Worm (Caenorhabditis elegans) whole organism, midembryonic: Measurements from ENCODE around the gene Y45F10C.1.
"Not testable (repeated sequence)": the region's sequence is repeated elsewhere in the genome, so short reads cannot be mapped to it uniquely, and the experiment has no call there.

Experiments used
- T22C8.4 ChIP-seq: fragments of 200-800 bp; sonication (Bioruptor generic); IDR thresholded peaks from 2 replicates; pipeline ENCODE4 v1.3.6; 2022; ENCODE audit warnings: missing genetic modification characterization, missing compliant biosample characterization
- cog-1 ChIP-seq: sonication (generic microtip); optimal IDR thresholded peaks from 2 replicates; lab custom pipeline; 2016; ENCODE audit warnings: missing genetic modification characterization, missing compliant biosample characterization
- flt-1 ChIP-seq: fragments of 200-800 bp; sonication (Bioruptor generic); IDR thresholded peaks from 2 replicates; pipeline ENCODE4 v1.3.6; 2022; ENCODE audit warnings: missing genetic modification characterization, missing compliant biosample characterization
- klf-2 ChIP-seq: fragments of 200-800 bp; sonication (Bioruptor generic); conservative IDR thresholded peaks from 2 replicates; pipeline ENCODE4 v1.3.6; 2022; ENCODE audit warnings: missing genetic modification reagents, missing genetic modification characterization, missing compliant biosample characterization
- med-1 ChIP-seq: sonication (generic microtip); optimal IDR thresholded peaks from 2 replicates; lab custom pipeline; 2017; ENCODE audit warnings: missing genetic modification characterization, mild to moderate bottlenecking, missing compliant biosample characterization, antibody characterized with exemption, missing genetic modification reagents; ENCODE audit not compliant: insufficient read depth
- ref-1 ChIP-seq: fragments of 200-800 bp; sonication (Bioruptor generic); conservative IDR thresholded peaks from 2 replicates; pipeline ENCODE4 v1.3.6; 2022; ENCODE audit warnings: missing genetic modification reagents, missing genetic modification characterization, missing compliant biosample characterization
- tab-1 ChIP-seq: fragments of 200-800 bp; sonication (Bioruptor generic); IDR thresholded peaks from 2 replicates; pipeline ENCODE4 v1.3.6; 2022; ENCODE audit warnings: missing genetic modification characterization, missing compliant biosample characterization
- ztf-23 ChIP-seq: fragments of 200-800 bp; sonication (Bioruptor generic); IDR thresholded peaks from 2 replicates; pipeline ENCODE4 v1.3.6; 2022; ENCODE audit warnings: missing genetic modification reagents, missing genetic modification characterization, missing compliant biosample characterization
- ztf-29 ChIP-seq: fragments of 200-800 bp; sonication (Bioruptor generic); IDR thresholded peaks from 2 replicates; pipeline ENCODE4 v1.3.6; 2022; ENCODE audit warnings: missing genetic modification reagents, missing genetic modification characterization, missing compliant biosample characterization

Y45F10C.1 gene

DNA sequence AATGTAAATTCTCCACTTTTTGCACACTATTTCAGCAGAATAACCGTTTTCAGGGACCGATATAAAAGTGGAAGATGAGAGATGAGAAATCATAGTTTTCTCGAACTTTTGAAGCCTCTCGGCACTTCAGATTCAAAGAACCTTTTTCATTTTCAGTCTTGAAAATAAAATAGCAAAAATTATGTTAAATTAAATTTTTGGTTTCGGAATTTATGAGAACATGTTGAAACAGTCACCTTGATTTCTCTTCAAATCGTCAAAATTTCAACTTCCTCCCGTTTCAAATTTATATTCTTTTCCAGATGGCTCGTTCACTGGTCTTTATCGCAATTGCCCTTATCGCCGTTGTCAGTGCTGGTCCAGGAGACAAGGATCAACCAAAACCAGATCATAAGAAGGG, 19.3 kb upstream of the Y45F10C.1 start, which contains the start of gene srlf-26:
TSS of gene srlf-26 (plus strand) at position 301 of the 400 bp plus-strand sequence.
- TF ChIP-seq ref-1 (GFP tag; lab: Robert Waterston, UW) = no peak
- TF ChIP-seq cog-1 (tag; lab: Kevin White, UChicago) = no peak
- no peak for TF ChIP-seq med-1 (GFP tag; lab: Kevin White, UChicago)
- TF ChIP-seq klf-2 (GFP tag; lab: Robert Waterston, UW) = no peak
- TF ChIP-seq T22C8.4 (GFP tag; lab: Robert Waterston, UW) = no peak
- TF ChIP-seq ztf-23 (GFP tag; lab: Robert Waterston, UW) = no peak
- TF ChIP-seq ztf-29 = no peak
- no peak for TF ChIP-seq tab-1
- no peak for TF ChIP-seq flt-1 (GFP tag; lab: Robert Waterston, UW)

DNA sequence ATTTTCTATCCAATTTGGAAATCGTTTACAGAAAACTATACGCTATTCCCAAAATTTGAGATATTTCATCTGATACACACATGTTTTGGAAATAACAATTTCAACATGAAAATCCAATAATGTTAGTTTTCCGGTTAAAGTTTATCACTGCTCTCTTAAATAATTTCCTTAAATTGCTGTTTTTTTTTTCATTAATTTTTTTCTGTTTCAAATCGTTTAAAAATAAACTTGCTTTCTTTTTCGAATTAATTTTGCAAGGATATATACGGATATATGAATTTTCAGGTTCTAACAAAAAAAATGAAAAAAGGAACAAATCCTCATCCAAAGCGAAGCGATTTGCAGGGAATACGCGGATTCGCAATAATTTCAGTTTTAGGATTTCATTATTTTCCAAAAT, 14.2 kb upstream of the Y45F10C.1 start, which contains the start of gene oac-48:
TSS of gene oac-48 (plus strand) at position 301 of the 400 bp plus-strand sequence.
- TF ChIP-seq klf-2 (GFP tag; lab: Robert Waterston, UW) (no peak), cog-1 (tag; lab: Kevin White, UChicago) (no peak), ztf-29 (no peak), tab-1 (no peak)

DNA sequence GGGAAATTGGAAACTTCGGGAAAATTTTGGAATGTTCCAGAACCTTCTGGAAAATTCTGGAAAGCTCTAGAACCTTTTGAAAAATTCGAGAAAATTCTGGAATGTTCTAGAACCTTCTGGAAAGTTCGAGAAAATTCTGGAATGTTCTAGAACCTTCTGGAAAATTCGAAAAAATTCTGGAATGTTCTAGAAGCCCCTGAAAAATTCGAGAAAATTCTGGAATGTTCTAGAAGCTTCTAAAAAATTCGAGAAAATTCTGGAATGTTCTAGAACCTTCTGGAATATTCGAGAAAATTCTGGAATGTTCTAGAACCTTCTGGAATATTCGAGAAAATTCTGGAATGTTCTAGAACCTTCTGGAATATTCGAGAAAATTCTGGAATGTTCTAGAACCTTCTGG, 8.6 kb upstream of the Y45F10C.1 start:
- peak; percentile 79 for TF ChIP-seq flt-1 (GFP tag; lab: Robert Waterston, UW)

DNA sequence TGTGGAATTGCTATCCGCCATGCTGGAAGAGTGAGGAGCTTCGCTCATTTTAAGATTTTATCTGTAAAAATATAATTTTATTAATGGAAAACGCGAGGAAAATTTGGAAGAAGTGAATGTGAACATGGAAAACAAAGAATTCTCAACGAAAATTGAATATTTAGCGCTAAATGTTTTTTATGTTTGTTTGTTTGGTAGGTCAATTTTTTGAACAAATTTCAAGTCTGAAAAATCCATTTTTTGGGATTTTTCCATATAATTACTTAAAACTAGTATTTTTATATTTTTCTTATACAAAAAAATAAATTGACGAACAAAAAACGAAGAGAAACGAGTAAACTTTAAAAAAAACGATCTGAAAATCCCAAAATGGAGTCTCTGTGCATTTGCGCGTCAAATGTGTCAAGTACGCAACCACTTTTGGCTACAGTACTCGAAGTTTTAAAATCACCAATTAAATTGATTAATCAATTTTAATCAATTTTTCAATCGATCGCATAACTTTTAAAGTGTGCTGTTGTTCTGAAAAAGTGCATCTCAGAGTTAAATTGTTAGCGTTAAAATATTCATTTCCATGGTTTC, 7.6 kb upstream of the Y45F10C.1 start, which contains the start of gene fbxa-215:
TSS of gene fbxa-215 (minus strand) at position 61 of the 582 bp plus-strand sequence.
- no peak for TF ChIP-seq med-1 (GFP tag; lab: Kevin White, UChicago)
- no peak for TF ChIP-seq flt-1 (GFP tag; lab: Robert Waterston, UW)
- no peak for TF ChIP-seq T22C8.4 (GFP tag; lab: Robert Waterston, UW)
- TF ChIP-seq tab-1 = no peak
- TF ChIP-seq ztf-23 (GFP tag; lab: Robert Waterston, UW) = no peak
- TF ChIP-seq cog-1 (tag; lab: Kevin White, UChicago) = no peak
- TF ChIP-seq ref-1 (GFP tag; lab: Robert Waterston, UW) = no peak
- TF ChIP-seq ztf-29 = no peak
- TF ChIP-seq klf-2 (GFP tag; lab: Robert Waterston, UW) = no peak

DNA sequence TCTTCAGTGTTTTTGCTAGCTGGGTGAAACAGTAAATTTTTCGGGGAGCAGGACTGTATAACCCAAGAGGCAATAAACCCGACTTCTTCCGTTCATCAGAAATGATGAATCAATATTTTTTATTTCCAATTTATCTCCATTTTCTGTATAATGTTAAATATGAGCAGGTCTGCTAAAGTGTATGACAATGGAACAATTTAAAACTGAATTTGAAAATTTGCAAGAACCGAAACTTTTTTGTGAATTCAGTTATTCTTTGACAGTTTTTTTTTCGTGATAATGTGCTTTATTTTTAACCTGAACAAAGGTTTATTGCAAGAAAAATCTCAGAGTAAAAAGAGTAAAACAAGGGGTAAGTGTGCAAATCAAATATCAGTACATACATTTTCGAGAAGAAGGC, 5.7 kb upstream of the Y45F10C.1 start:
- TF ChIP-seq cog-1 (tag; lab: Kevin White, UChicago) (no peak), tab-1 (no peak), ref-1 (GFP tag; lab: Robert Waterston, UW) (no peak), flt-1 (GFP tag; lab: Robert Waterston, UW) (no peak), klf-2 (GFP tag; lab: Robert Waterston, UW) (no peak), med-1 (GFP tag; lab: Kevin White, UChicago) (no peak), ztf-23 (GFP tag; lab: Robert Waterston, UW) (no peak), T22C8.4 (GFP tag; lab: Robert Waterston, UW) (no peak), ztf-29 (no peak)

DNA sequence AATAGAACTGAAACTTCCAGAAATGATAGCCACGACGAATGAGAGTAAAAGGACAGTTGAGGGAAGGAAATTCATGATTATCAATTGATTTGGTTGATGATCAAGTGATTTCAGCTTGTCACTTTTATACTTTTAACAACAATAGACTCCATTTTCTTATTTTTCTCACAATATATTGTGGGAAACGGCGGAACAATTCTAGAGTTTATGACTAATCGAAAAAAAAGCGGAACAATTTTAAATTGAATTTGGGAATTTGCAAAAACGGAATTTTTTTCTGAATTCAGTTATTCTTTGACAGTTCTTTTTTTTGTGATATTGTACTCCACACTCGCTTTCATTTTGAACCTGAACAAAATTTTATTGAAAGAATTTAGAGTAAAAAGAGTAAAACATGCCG, 4.7 kb upstream of the Y45F10C.1 start, which contains the start of gene Y45F10C.4:
TSS of gene Y45F10C.4 (minus strand) at position 101 of the 400 bp plus-strand sequence.
- no peak for TF ChIP-seq med-1 (GFP tag; lab: Kevin White, UChicago)
- TF ChIP-seq cog-1 (tag; lab: Kevin White, UChicago) = no peak

DNA sequence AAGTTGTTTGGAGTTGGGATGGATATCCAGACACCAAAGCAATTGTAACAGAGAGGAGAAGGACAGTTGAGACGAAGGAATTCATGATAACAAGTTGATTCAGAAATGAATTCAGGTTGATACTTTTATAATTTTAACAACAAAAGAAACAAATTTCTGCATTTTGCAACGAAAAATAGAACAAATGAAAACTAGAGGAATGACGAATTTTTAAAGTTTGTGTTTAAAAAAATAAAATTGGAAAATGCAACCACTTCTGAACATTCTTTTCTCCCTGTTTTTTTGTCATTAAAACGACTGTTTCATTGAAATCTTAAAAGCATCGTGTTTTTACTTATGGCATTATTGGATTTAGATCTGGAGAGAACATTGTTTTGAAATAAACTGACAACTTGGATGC, 3.2 kb upstream of the Y45F10C.1 start, which contains the start of gene Y45F10C.2:
TSS of gene Y45F10C.2 (minus strand) at position 101 of the 400 bp plus-strand sequence.
- not testable (repeated sequence) for TF ChIP-seq flt-1 (GFP tag; lab: Robert Waterston, UW); T22C8.4 (GFP tag; lab: Robert Waterston, UW); cog-1 (tag; lab: Kevin White, UChicago)

DNA sequence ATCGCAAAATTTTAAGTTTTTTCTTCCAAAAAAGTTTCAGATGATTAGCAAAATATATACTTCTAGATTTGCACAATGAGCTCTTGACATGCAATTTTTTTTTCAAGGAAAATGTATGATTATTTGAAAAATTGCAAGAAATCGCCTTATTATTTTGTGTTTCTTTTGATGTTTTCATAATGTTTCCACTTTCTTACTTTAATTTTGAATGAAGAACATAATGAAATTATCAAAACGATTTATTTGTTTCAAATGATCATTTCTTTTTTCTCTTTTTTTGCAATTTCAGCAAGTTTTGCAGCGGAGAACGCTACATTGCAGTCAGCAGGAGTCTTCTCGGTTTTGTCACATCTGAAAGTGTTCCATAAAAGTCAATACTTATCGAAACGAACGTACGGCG, 7.3 kb downstream of the Y45F10C.1 start, which contains the start of gene Y45F10C.6:
TSS of gene Y45F10C.6 (plus strand) at position 301 of the 400 bp plus-strand sequence.
- not testable (repeated sequence) for TF ChIP-seq T22C8.4, flt-1, klf-2 (GFP tag; lab: Robert Waterston, UW)

DNA sequence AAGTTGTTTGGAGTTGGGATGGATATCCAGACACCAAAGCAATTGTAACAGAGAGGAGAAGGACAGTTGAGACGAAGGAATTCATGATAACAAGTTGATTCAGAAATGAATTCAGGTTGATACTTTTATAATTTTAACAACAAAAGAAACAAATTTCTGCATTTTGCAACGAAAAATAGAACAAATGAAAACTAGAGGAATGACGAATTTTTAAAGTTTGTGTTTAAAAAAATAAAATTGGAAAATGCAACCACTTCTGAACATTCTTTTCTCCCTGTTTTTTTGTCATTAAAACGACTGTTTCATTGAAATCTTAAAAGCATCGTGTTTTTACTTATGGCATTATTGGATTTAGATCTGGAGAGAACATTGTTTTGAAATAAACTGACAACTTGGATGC, 7.9 kb downstream of the Y45F10C.1 start, which contains the start of gene C08F11.12:
TSS of gene C08F11.12 (minus strand) at position 101 of the 400 bp plus-strand sequence.
- TF ChIP-seq ref-1 (GFP tag; lab: Robert Waterston, UW); ztf-23 (GFP tag; lab: Robert Waterston, UW); ztf-29: not testable (repeated sequence)

DNA sequence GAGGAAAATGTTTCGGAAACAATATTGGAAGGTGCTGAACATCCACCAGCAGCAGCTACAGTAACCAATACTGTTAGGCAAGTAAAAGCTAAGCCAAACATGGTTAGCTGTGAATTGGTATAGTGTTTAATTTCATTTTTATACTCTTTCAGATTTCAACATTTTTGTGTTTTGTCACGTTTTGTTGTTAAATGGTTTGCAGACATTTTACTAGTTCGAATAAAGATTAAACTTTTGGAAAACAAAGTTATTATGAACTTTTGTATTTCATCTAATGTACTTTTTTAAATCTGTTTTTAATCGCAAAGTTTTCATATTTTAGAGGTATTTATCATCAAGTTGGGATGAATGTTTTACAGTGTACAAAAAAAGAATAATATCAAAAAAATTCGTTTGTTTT, 9.1 kb downstream of the Y45F10C.1 start, which contains the start of gene C08F11.17:
TSS of gene C08F11.17 (minus strand) at position 101 of the 400 bp plus-strand sequence.
- TF ChIP-seq med-1 (GFP tag; lab: Kevin White, UChicago) = no peak
- TF ChIP-seq ref-1 (GFP tag; lab: Robert Waterston, UW) = no peak
- no peak for TF ChIP-seq ztf-29
- TF ChIP-seq tab-1 = no peak
- TF ChIP-seq ztf-23 (GFP tag; lab: Robert Waterston, UW) = no peak
- TF ChIP-seq cog-1 (tag; lab: Kevin White, UChicago) = no peak
- TF ChIP-seq flt-1 (GFP tag; lab: Robert Waterston, UW) = no peak
